Fruit fly (Drosophila melanogaster) whole organism, adult: ENCODE data around the gene Cyp6d4.

Source experiments
- CG11617 ChIP-seq: fragments of 200-800 bp; sonication (Bioruptor generic); optimal IDR thresholded peaks from 2 replicates; lab custom pipeline; 2017; ENCODE audit warnings: mild to moderate bottlenecking, missing biosample characterization, missing genetic modification reagents, missing genetic modification characterization
- CG12768 ChIP-seq: fragments of 200-800 bp; sonication (Bioruptor generic); optimal IDR thresholded peaks from 2 replicates; lab custom pipeline; 2017; ENCODE audit warnings: missing biosample characterization, missing genetic modification characterization, mild to moderate bottlenecking, moderate library complexity, missing genetic modification reagents
- CG14711 ChIP-seq: fragments of 200-800 bp; sonication (Bioruptor generic); optimal IDR thresholded peaks from 2 replicates; lab custom pipeline; 2018; ENCODE audit warnings: missing biosample characterization, mild to moderate bottlenecking, missing genetic modification characterization, moderate library complexity
- CG1620 ChIP-seq: fragments of 200-800 bp; sonication (Bioruptor generic); optimal IDR thresholded peaks from 2 replicates; lab custom pipeline; 2016; ENCODE audit warnings: missing biosample characterization, missing genetic modification characterization
- CG33017 ChIP-seq: fragments of 200-800 bp; sonication (Bioruptor generic); optimal IDR thresholded peaks from 2 replicates; lab custom pipeline; 2018; ENCODE audit warnings: missing biosample characterization, mild to moderate bottlenecking, missing genetic modification characterization, moderate library complexity
- CG5204 ChIP-seq: fragments of 200-800 bp; sonication (Bioruptor generic); optimal IDR thresholded peaks from 2 replicates; lab custom pipeline; 2016; ENCODE audit warnings: missing biosample characterization, missing genetic modification characterization
- CG7045 ChIP-seq: fragments of 200-800 bp; sonication (Bioruptor generic); optimal IDR thresholded peaks from 2 replicates; lab custom pipeline; 2017; ENCODE audit warnings: missing biosample characterization, mild to moderate bottlenecking, missing genetic modification characterization
- CG7101 ChIP-seq: fragments of 200-800 bp; sonication (Bioruptor generic); optimal IDR thresholded peaks from 2 replicates; lab custom pipeline; 2018; ENCODE audit warnings: missing biosample characterization, mild to moderate bottlenecking, missing genetic modification characterization, moderate library complexity
- Clk ChIP-seq: fragments of 200-800 bp; sonication (Bioruptor generic); optimal IDR thresholded peaks from 2 replicates; lab custom pipeline; 2017; ENCODE audit warnings: missing biosample characterization, missing genetic modification characterization
- Crg-1 ChIP-seq: fragments of 200-800 bp; sonication (Bioruptor generic); optimal IDR thresholded peaks from 2 replicates; lab custom pipeline; 2016; ENCODE audit warnings: missing biosample characterization, missing genetic modification characterization
- Hr96 ChIP-seq: fragments of 200-800 bp; sonication (Bioruptor generic); optimal IDR thresholded peaks from 2 replicates; lab custom pipeline; 2016; ENCODE audit warnings: missing biosample characterization, missing genetic modification characterization
- Mnt ChIP-seq: fragments of 200-800 bp; sonication (Bioruptor generic); optimal IDR thresholded peaks from 2 replicates; lab custom pipeline; 2016; ENCODE audit warnings: missing biosample characterization, mild to moderate bottlenecking, missing genetic modification characterization
- bab1 ChIP-seq: fragments of 200-800 bp; sonication (Bioruptor generic); optimal IDR thresholded peaks from 3 replicates; lab custom pipeline; 2019; ENCODE audit warnings: missing biosample characterization, mild to moderate bottlenecking, missing genetic modification characterization, moderate library complexity
- cic ChIP-seq: fragments of 200-800 bp; sonication (Bioruptor generic); optimal IDR thresholded peaks from 2 replicates; lab custom pipeline; 2017; ENCODE audit warnings: missing biosample characterization, mild to moderate bottlenecking, missing genetic modification characterization, moderate library complexity
- cnc ChIP-seq, 2 experiments: fragments of >200 bp; optimal IDR thresholded peaks; 2 replicates each; lab custom pipeline; 2017
- kay ChIP-seq: fragments of 200-800 bp; sonication (Bioruptor generic); peaks from one replicate; lab custom pipeline; 2016; ENCODE audit warnings: missing biosample characterization, missing genetic modification characterization, borderline replicate concordance
- ovo ChIP-seq: fragments of 200-800 bp; sonication (Bioruptor generic); optimal IDR thresholded peaks from 2 replicates; lab custom pipeline; 2016; ENCODE audit warnings: missing biosample characterization, missing genetic modification characterization
- pad ChIP-seq: fragments of 200-800 bp; sonication (Bioruptor generic); optimal IDR thresholded peaks from 3 replicates; lab custom pipeline; 2017; ENCODE audit warnings: missing biosample characterization, missing genetic modification characterization, mild to moderate bottlenecking, moderate library complexity, missing genetic modification reagents
- tj ChIP-seq: fragments of 200-800 bp; sonication (Bioruptor generic); optimal IDR thresholded peaks from 3 replicates; lab custom pipeline; 2017; ENCODE audit warnings: missing biosample characterization, mild to moderate bottlenecking, missing genetic modification characterization, moderate library complexity
- toe ChIP-seq: fragments of 200-800 bp; sonication (Bioruptor generic); optimal IDR thresholded peaks from 2 replicates; lab custom pipeline; 2016; ENCODE audit warnings: missing biosample characterization, missing genetic modification characterization

Gene Cyp6d4

DNA sequence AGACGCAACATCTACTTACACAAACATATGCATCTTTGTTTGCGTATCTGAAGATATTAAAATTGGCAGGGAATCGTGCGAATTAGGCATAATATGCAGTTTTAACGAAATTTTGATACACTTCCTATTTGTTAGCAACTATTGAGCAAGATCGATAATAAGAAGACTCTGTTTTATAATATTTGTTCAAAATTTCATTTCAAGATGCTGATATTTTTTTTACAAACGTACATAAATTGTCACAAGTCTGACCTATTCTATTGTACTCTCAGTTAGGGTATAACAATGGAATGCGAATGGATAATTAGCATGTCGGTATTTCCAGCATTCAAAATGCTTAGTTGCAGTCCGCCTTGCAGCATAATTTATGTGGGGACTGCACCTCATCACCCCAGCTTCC lies 29.7 kb downstream of the Cyp6d4 start:
- TF ChIP-seq CG14711 (tag; lab: Kevin White, UChicago) (no peak), CG1620 (GFP tag; lab: Kevin White, UChicago) (no peak), toe (GFP tag; lab: Kevin White, UChicago) (no peak), cic (GFP tag; lab: Kevin White, UChicago) (no peak), tj (GFP tag; lab: Kevin White, UChicago) (no peak), CG7101 (tag; lab: Kevin White, UChicago) (no peak), CG7045 (GFP tag; lab: Kevin White, UChicago) (no peak), cnc (optimal IDR thresholded peaks at IDR 0.05; lab: Kevin White, UChicago) (no peak), CG33017 (tag; lab: Kevin White, UChicago) (no peak), CG12768 (GFP tag; lab: Kevin White, UChicago) (no peak), Hr96 (GFP tag; lab: Kevin White, UChicago) (no peak), CG11617 (GFP tag; lab: Kevin White, UChicago) (no peak), Mnt (no peak), Clk (GFP tag; lab: Kevin White, UChicago) (no peak), bab1 (GFP tag; lab: Kevin White, UChicago) (no peak)

DNA sequence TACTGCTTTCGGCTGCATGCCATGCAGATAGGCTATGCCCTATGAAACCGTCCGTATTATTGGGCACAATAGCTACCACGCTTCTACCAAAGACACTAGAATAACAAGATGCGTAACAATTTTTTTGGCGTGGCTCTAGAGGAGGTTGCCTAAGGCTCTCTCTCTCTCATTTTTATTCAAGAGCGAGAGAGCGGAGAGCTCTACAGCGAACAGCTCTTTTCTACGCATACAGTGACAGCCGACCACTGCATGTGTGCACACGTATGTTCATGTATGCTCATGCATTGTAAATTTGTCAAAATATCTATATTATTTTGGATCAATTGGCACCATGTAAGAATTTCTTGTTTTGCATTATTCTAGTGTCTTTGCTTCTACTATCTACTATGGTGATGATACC lies 34.9 kb downstream of the Cyp6d4 start:
- TF ChIP-seq pad (GFP tag; lab: Kevin White, UChicago) (no peak), bab1 (GFP tag; lab: Kevin White, UChicago) (no peak), kay (GFP tag; lab: Kevin White, UChicago) (no peak), CG12768 (GFP tag; lab: Kevin White, UChicago) (no peak), CG1620 (GFP tag; lab: Kevin White, UChicago) (no peak), cic (GFP tag; lab: Kevin White, UChicago) (no peak), Clk (GFP tag; lab: Kevin White, UChicago) (no peak), tj (GFP tag; lab: Kevin White, UChicago) (no peak), CG5204 (GFP tag; lab: Kevin White, UChicago) (no peak), toe (GFP tag; lab: Kevin White, UChicago) (no peak)

DNA sequence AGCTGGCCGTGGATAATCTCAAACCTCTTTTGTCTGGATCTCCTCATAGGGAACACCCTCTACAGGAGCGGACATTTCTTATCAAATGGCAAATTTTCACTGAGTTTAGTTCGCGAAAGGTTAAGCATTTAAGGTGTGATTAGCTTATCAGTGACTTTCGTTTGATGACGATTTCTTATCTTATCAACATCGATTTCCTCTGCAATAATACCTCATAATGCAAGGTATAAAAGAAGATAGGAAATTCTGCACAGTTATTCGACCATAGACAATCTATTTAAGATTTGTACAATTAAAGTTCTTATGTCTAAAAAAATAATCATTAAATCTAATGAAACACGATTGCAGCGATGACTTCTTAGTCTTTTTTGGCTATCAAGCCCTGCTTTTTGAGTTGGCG lies 35.6 kb downstream of the Cyp6d4 start, which contains the start of gene Takl2:
Gene Takl2, minus strand, starts transcription at position 101 of the 400 bp plus-strand sequence.
- TF ChIP-seq tj (GFP tag; lab: Kevin White, UChicago): no peak
- no peak for TF ChIP-seq ovo (GFP tag; lab: Kevin White, UChicago)
- no peak for TF ChIP-seq CG7045 (GFP tag; lab: Kevin White, UChicago)
- no peak for TF ChIP-seq CG11617 (GFP tag; lab: Kevin White, UChicago)
- no peak for TF ChIP-seq Crg-1 (GFP tag; lab: Kevin White, UChicago)
- no peak for TF ChIP-seq CG33017 (tag; lab: Kevin White, UChicago)
- no peak for TF ChIP-seq CG1620 (GFP tag; lab: Kevin White, UChicago)
- no peak for TF ChIP-seq CG14711 (tag; lab: Kevin White, UChicago)
- no peak for TF ChIP-seq cnc (optimal IDR thresholded peaks at IDR 0.05; lab: Kevin White, UChicago)
- no peak for TF ChIP-seq toe (GFP tag; lab: Kevin White, UChicago)
- no peak for TF ChIP-seq Clk (GFP tag; lab: Kevin White, UChicago)
- no peak for TF ChIP-seq kay (GFP tag; lab: Kevin White, UChicago)
- TF ChIP-seq CG12768 (GFP tag; lab: Kevin White, UChicago): no peak
- no peak for TF ChIP-seq pad (GFP tag; lab: Kevin White, UChicago)
- TF ChIP-seq bab1 (GFP tag; lab: Kevin White, UChicago): no peak

DNA sequence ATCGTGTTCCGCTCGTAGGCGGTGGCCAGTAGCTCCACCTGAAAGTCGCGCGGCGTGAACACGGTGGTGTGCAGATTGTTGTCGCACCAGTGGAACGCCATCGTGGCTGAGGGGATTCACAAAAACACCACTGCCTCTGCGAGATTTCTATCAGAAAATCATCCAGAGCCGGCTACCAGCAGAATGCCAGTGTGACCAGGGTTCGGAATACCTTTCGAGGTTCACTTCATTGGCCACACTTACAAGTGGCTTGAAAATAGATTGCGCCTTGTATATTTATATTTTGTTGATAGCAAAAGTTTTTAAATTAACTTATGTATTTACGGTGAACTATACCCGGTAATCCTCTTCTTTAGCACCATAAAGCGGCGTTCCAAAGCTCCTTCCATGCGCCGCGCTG lies 42.8 kb downstream of the Cyp6d4 start, which contains the start of the genes Dcr-1 and CG6985:
Gene Dcr-1, minus strand, starts transcription at position 162 of the 400 bp plus-strand sequence.
Gene CG6985, plus strand, starts transcription at position 221 of the 400 bp plus-strand sequence.
- no peak for TF ChIP-seq toe (GFP tag; lab: Kevin White, UChicago)
- no peak for TF ChIP-seq ovo (GFP tag; lab: Kevin White, UChicago)

DNA sequence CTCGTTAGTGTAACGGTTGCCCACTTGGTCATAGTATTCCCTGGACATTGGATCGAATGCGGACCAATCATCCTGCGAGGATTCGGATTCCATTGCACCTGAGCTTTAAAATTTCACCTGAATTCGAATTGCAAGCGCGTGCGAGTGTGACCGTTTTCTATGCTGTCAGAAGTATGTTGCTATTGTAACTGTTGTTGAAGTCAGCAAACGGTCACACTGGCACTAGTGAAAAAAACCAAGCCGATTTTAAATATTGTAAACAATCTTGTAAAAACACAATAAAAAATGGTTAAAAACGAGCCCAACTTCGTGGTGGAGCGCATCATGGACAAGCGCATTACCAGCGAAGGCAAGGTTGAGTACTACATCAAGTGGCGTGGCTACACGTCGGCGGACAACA lies 47.3 kb downstream of the Cyp6d4 start, which contains the start of the genes vret and HP1c:
Gene vret, minus strand, starts transcription at position 150 of the 400 bp plus-strand sequence.
Gene HP1c, plus strand, starts transcription at position 189 of the 400 bp plus-strand sequence.
- peak; percentile 17 for TF ChIP-seq bab1 (GFP tag; lab: Kevin White, UChicago)
- TF ChIP-seq Clk (GFP tag; lab: Kevin White, UChicago): no peak

DNA sequence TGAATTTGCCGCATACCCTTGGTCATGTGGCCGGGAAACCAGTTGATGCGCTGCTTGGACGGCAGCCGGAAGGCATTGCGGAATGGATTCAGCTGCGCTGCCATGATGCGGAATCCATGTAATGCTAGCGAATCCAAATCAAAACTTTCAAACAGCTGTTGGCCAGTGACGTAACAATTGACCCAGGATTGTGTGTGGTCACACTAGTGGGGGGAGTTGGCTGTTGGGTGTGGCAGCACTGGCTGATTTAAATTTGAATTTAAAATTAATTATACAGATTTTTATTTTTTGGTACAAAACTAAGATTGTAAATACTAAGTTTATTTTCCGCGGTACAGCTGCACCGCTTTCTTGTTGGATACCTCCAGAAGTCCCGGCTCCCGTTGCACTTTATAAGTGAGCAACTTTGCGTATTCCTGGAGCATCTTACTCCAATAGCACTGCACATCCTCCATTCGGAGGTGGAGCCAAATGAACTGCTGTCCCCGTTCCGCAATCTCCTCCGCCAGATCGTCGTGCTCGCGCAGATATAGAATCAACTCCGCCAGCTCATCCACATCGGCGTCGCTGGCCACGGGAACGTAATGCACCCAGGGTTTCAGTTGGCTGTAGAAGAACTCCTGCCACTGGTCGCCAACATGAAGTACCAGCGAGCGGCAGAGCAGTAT lies 49.4 kb downstream of the Cyp6d4 start, which contains the start of gene CG17141:
Gene CG17141, minus strand, starts transcription at position 177 of the 668 bp plus-strand sequence.
- TF ChIP-seq Crg-1 (GFP tag; lab: Kevin White, UChicago): no peak
- TF ChIP-seq bab1 (GFP tag; lab: Kevin White, UChicago): peak; percentile 84

DNA sequence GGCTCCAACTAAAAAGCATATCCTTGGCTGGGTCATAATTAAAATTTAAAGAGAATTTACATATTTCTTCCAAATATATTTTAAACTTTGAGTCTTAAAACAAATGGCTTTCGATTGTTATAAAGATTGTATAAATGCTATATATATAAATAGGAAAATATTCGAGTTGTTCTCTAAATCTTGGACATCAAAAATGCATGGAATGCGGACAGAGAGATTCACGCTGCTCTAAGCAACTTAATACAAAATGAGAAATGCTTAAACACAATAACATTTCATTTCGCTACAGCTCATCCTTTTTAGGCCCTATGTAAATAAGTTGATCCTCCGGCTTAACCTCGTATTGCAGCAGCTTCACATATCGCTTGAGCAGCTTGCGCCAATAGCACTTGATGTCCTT lies 50.8 kb downstream of the Cyp6d4 start, which contains the start of gene CG31139:
Gene CG31139, minus strand, starts transcription at position 101 of the 400 bp plus-strand sequence.
- no peak for TF ChIP-seq CG33017 (tag; lab: Kevin White, UChicago)
- TF ChIP-seq kay (GFP tag; lab: Kevin White, UChicago): no peak
- no peak for TF ChIP-seq Mnt
- TF ChIP-seq cnc (optimal IDR thresholded peaks at IDR 0.05; lab: Kevin White, UChicago): no peak
- TF ChIP-seq bab1 (GFP tag; lab: Kevin White, UChicago): no peak
- no peak for TF ChIP-seq CG7045 (GFP tag; lab: Kevin White, UChicago)
- TF ChIP-seq CG14711 (tag; lab: Kevin White, UChicago): no peak
- no peak for TF ChIP-seq CG12768 (GFP tag; lab: Kevin White, UChicago)
